Fruit fly (Drosophila melanogaster) whole organism, embryonic: ENCODE measurements around the gene CG5013.

Source experiments
- Abd-B ChIP-seq: fragments of 200-800 bp; sonication (Bioruptor generic); optimal IDR thresholded peaks from 2 replicates; lab custom pipeline; 2018; ENCODE audit warnings: missing biosample characterization, mild to moderate bottlenecking, missing genetic modification characterization, moderate library complexity
- Blimp-1 ChIP-seq: fragments of 200-800 bp; sonication (Bioruptor generic); optimal IDR thresholded peaks from 3 replicates; lab custom pipeline; 2018; ENCODE audit warnings: missing biosample characterization, missing genetic modification characterization, mild to moderate bottlenecking, moderate library complexity, missing genetic modification reagents
- BtbVII ChIP-seq: fragments of 200-800 bp; sonication (Bioruptor generic); optimal IDR thresholded peaks from 3 replicates; lab custom pipeline; 2017; ENCODE audit warnings: missing biosample characterization, mild to moderate bottlenecking, missing genetic modification characterization
- CG11504 ChIP-seq: fragments of 200-800 bp; sonication (Bioruptor generic); optimal IDR thresholded peaks from 3 replicates; lab custom pipeline; 2019; ENCODE audit warnings: missing biosample characterization, mild to moderate bottlenecking, missing genetic modification characterization, moderate library complexity
- CG11723 ChIP-seq: fragments of 200-800 bp; sonication (Bioruptor generic); optimal IDR thresholded peaks from 2 replicates; lab custom pipeline; 2017; ENCODE audit warnings: missing biosample characterization, mild to moderate bottlenecking, missing genetic modification characterization
- CG14050 ChIP-seq: fragments of 200-800 bp; sonication (Bioruptor generic); IDR thresholded peaks from 3 replicates; pipeline ENCODE4 v1.3.6; 2022; ENCODE audit warnings: missing biosample characterization, missing genetic modification characterization
- CG1602 ChIP-seq: fragments of 200-800 bp; sonication (Bioruptor generic); optimal IDR thresholded peaks from 3 replicates; lab custom pipeline; 2016; ENCODE audit warnings: missing biosample characterization, missing genetic modification characterization
- CG1603 ChIP-seq: fragments of 200-800 bp; sonication (Bioruptor generic); optimal IDR thresholded peaks from 2 replicates; lab custom pipeline; 2019; ENCODE audit warnings: missing biosample characterization, mild to moderate bottlenecking, missing genetic modification characterization, moderate library complexity
- CG1647 ChIP-seq: fragments of 200-800 bp; sonication (Bioruptor generic); optimal IDR thresholded peaks from 3 replicates; lab custom pipeline; 2016; ENCODE audit warnings: missing biosample characterization, missing genetic modification characterization
- CG18011 ChIP-seq: fragments of 200-800 bp; sonication (Bioruptor generic); optimal IDR thresholded peaks from 2 replicates; lab custom pipeline; 2017; ENCODE audit warnings: missing biosample characterization, missing genetic modification characterization, mild to moderate bottlenecking, moderate library complexity, missing genotype
- CG33213 ChIP-seq: fragments of 200-800 bp; sonication (Bioruptor generic); optimal IDR thresholded peaks from 3 replicates; lab custom pipeline; 2016; ENCODE audit warnings: missing biosample characterization, missing genetic modification characterization
- CG3847 ChIP-seq: fragments of 200-800 bp; sonication (Bioruptor generic); IDR thresholded peaks from 2 replicates; pipeline ENCODE4 v1.3.6; 2022; ENCODE audit warnings: missing biosample characterization, missing genetic modification characterization
- CG7357 ChIP-seq: fragments of 200-800 bp; sonication (Bioruptor generic); IDR thresholded peaks from 3 replicates; pipeline ENCODE4 v1.3.6; 2022; ENCODE audit warnings: missing biosample characterization, missing genetic modification characterization
- CG8478 ChIP-seq: fragments of >200 bp; optimal IDR thresholded peaks from 2 replicates; lab custom pipeline; 2018
- CG9609 ChIP-seq: fragments of 200-800 bp; sonication (Bioruptor generic); optimal IDR thresholded peaks from 3 replicates; lab custom pipeline; 2016; ENCODE audit warnings: missing biosample characterization, missing genetic modification characterization
- Doc2 ChIP-seq: fragments of 200-800 bp; sonication (Bioruptor generic); IDR thresholded peaks from 2 replicates; pipeline ENCODE4 v1.3.6; 2022; ENCODE audit warnings: missing biosample characterization, missing genetic modification characterization
- Gug ChIP-seq: fragments of 200-800 bp; sonication (Bioruptor generic); IDR thresholded peaks from 4 replicates; pipeline ENCODE4 v1.3.6; 2022; ENCODE audit warnings: missing biosample characterization, missing genetic modification characterization
- Hr3 ChIP-seq: fragments of 200-800 bp; sonication (Bioruptor generic); optimal IDR thresholded peaks from 3 replicates; lab custom pipeline; 2016; ENCODE audit warnings: missing biosample characterization, missing genetic modification characterization
- Lim3 ChIP-seq: fragments of 200-800 bp; sonication (Bioruptor generic); IDR thresholded peaks from 2 replicates; pipeline ENCODE4 v1.3.6; 2022; ENCODE audit warnings: missing biosample characterization, missing genetic modification characterization
- Med ChIP-seq: fragments of 200-800 bp; sonication (Bioruptor generic); peaks from one replicate; lab custom pipeline; 2016; ENCODE audit warnings: missing biosample characterization, missing genetic modification characterization, mild to moderate bottlenecking, inconsistent platforms, moderate library complexity
- Mes4 ChIP-seq: fragments of 200-800 bp; sonication (Bioruptor generic); optimal IDR thresholded peaks from 2 replicates; lab custom pipeline; 2016; ENCODE audit warnings: missing biosample characterization, missing genetic modification characterization
- Oli ChIP-seq: fragments of 200-800 bp; sonication (Bioruptor generic); optimal IDR thresholded peaks from 2 replicates; lab custom pipeline; 2018; ENCODE audit warnings: missing biosample characterization, mild to moderate bottlenecking, missing genetic modification characterization, moderate library complexity
- Ptx1 ChIP-seq: fragments of 200-800 bp; sonication (Bioruptor generic); IDR thresholded peaks from 2 replicates; pipeline ENCODE4 v1.3.6; 2022; ENCODE audit warnings: missing biosample characterization, missing genetic modification characterization
- Ravus ChIP-seq: fragments of 200-800 bp; sonication (Bioruptor generic); IDR thresholded peaks from 2 replicates; pipeline ENCODE4 v1.3.6; 2022; ENCODE audit warnings: missing biosample characterization, missing genetic modification characterization
- Scr ChIP-seq: fragments of 200-800 bp; sonication (Bioruptor generic); IDR thresholded peaks from 2 replicates; pipeline ENCODE4 v1.3.6; 2022; ENCODE audit warnings: missing biosample characterization, missing genetic modification characterization; ENCODE audit not compliant: partially characterized antibody
- Side ChIP-seq: fragments of 200-800 bp; sonication (Bioruptor generic); optimal IDR thresholded peaks from 2 replicates; lab custom pipeline; 2016; ENCODE audit warnings: missing biosample characterization, missing genetic modification characterization
- TFAM ChIP-seq: fragments of 200-800 bp; sonication (Bioruptor generic); optimal IDR thresholded peaks from 2 replicates; lab custom pipeline; 2017; ENCODE audit warnings: missing biosample characterization, missing genetic modification characterization, inconsistent platforms
- ap ChIP-seq: fragments of 200-800 bp; sonication (Bioruptor generic); IDR thresholded peaks from 2 replicates; pipeline ENCODE4 v1.3.6; 2022; ENCODE audit warnings: missing biosample characterization, missing genetic modification characterization
- cato ChIP-seq: fragments of 200-800 bp; sonication (Bioruptor generic); optimal IDR thresholded peaks from 2 replicates; lab custom pipeline; 2016; ENCODE audit warnings: missing biosample characterization, missing genetic modification characterization, borderline replicate concordance
- caup ChIP-seq: fragments of 200-800 bp; sonication (Bioruptor generic); optimal IDR thresholded peaks from 3 replicates; lab custom pipeline; 2017; ENCODE audit warnings: missing biosample characterization, mild to moderate bottlenecking, missing genetic modification characterization, moderate library complexity; ENCODE audit not compliant: severe bottlenecking
- corto ChIP-seq: fragments of 200-800 bp; sonication (Bioruptor generic); optimal IDR thresholded peaks from 2 replicates; lab custom pipeline; 2016; ENCODE audit warnings: missing biosample characterization, mild to moderate bottlenecking, missing genetic modification characterization, moderate library complexity
- crp ChIP-seq, 2 experiments: fragments of 200-800 bp; sonication (Bioruptor generic); optimal IDR thresholded peaks; 2 replicates in 1 of 2; 3 replicates in 1 of 2; lab custom pipeline; 2017; ENCODE audit warnings: missing biosample characterization in 2 of 2, missing genetic modification characterization in 2 of 2, mild to moderate bottlenecking in 1 of 2, moderate library complexity in 1 of 2
- da ChIP-seq: fragments of 200-800 bp; sonication (Bioruptor generic); optimal IDR thresholded peaks from 2 replicates; lab custom pipeline; 2016; ENCODE audit warnings: missing biosample characterization, missing genetic modification characterization
- dati ChIP-seq: fragments of 200-800 bp; sonication (Bioruptor generic); IDR thresholded peaks from 2 replicates; pipeline ENCODE4 v1.3.6; 2022; ENCODE audit warnings: missing biosample characterization, missing genetic modification characterization
- emc ChIP-seq: fragments of 200-800 bp; sonication (Bioruptor generic); optimal IDR thresholded peaks from 2 replicates; lab custom pipeline; 2016; ENCODE audit warnings: missing biosample characterization, missing genetic modification characterization
- fu2 ChIP-seq: fragments of 200-800 bp; sonication (Bioruptor generic); optimal IDR thresholded peaks from 2 replicates; lab custom pipeline; 2016; ENCODE audit warnings: missing biosample characterization, missing genetic modification characterization
- hkb ChIP-seq, 2 experiments: fragments of 200-800 bp in 1 of 2; fragments of >200 bp in 1 of 2; sonication (Bioruptor generic) in 1 of 2; IDR thresholded peaks in 1 of 2; optimal IDR thresholded peaks in 1 of 2; 2 replicates each; pipeline versions ENCODE4 v1.3.6 to Lab custom; 2017 to 2022; ENCODE audit warnings: missing biosample characterization in 1 of 2, missing genetic modification characterization in 1 of 2
- kni ChIP-seq: fragments of 200-800 bp; sonication (Bioruptor generic); optimal IDR thresholded peaks from 3 replicates; lab custom pipeline; 2017; ENCODE audit warnings: mild to moderate bottlenecking, missing biosample characterization, missing genetic modification reagents, missing genetic modification characterization
- maf-S ChIP-seq: fragments of 200-800 bp; sonication (Bioruptor generic); optimal IDR thresholded peaks from 2 replicates; lab custom pipeline; 2016; ENCODE audit warnings: missing biosample characterization, missing genetic modification characterization
- mld ChIP-seq: fragments of 200-800 bp; sonication (Bioruptor generic); IDR thresholded peaks from 3 replicates; pipeline ENCODE4 v1.3.6; 2022; ENCODE audit warnings: missing biosample characterization, missing genetic modification characterization; ENCODE audit not compliant: partially characterized antibody
- pita ChIP-seq: fragments of 200-800 bp; sonication (Bioruptor generic); optimal IDR thresholded peaks from 2 replicates; lab custom pipeline; 2017; ENCODE audit warnings: missing biosample characterization, mild to moderate bottlenecking, missing genetic modification characterization
- psq ChIP-seq: fragments of 200-800 bp; sonication (Bioruptor generic); optimal IDR thresholded peaks from 2 replicates; lab custom pipeline; 2017; ENCODE audit warnings: missing biosample characterization, missing genetic modification characterization
- ranshi ChIP-seq: fragments of 200-800 bp; sonication (Bioruptor generic); IDR thresholded peaks from 2 replicates; pipeline ENCODE4 v1.3.6; 2022; ENCODE audit warnings: missing biosample characterization, missing genetic modification characterization
- stc ChIP-seq: fragments of 200-800 bp; sonication (Bioruptor generic); IDR thresholded peaks from 2 replicates; pipeline ENCODE4 v1.3.6; 2022; ENCODE audit warnings: missing biosample characterization, missing genetic modification characterization
- stwl ChIP-seq: fragments of 200-800 bp; sonication (Bioruptor generic); optimal IDR thresholded peaks from 3 replicates; lab custom pipeline; 2018; ENCODE audit warnings: missing biosample characterization, mild to moderate bottlenecking, missing genetic modification characterization, moderate library complexity
- tll ChIP-seq, 2 experiments: fragments of 200-800 bp in 1 of 2; fragments of >200 bp in 1 of 2; sonication (Bioruptor generic) in 1 of 2; optimal IDR thresholded peaks; 2 replicates each; lab custom pipeline; 2017 to 2019; ENCODE audit warnings: missing biosample characterization in 2 of 2, missing genetic modification characterization in 2 of 2, mild to moderate bottlenecking in 1 of 2, moderate library complexity in 1 of 2
- tna ChIP-seq: fragments of 200-800 bp; sonication (Bioruptor generic); IDR thresholded peaks from 2 replicates; pipeline ENCODE4 v1.3.6; 2022; ENCODE audit warnings: missing biosample characterization, missing genetic modification characterization; ENCODE audit not compliant: partially characterized antibody
- tx ChIP-seq: fragments of 200-800 bp; sonication (Bioruptor generic); optimal IDR thresholded peaks from 2 replicates; lab custom pipeline; 2016; ENCODE audit warnings: missing biosample characterization, missing genetic modification characterization
- yki ChIP-seq: fragments of >200 bp; optimal IDR thresholded peaks from 3 replicates; lab custom pipeline; 2018

CG5013 gene

dm6 chr3R:16097661-16098329, 48.3 kb downstream of the CG5013 start (continued):
- TF ChIP-seq CG11504 (tag; lab: Kevin White, UChicago), result peak; percentile 86
- peak; percentile 93 for TF ChIP-seq CG1603 (tag; lab: Kevin White, UChicago)
- TF ChIP-seq Hr3, result peak; percentile 74
- peak; percentile 86 for TF ChIP-seq Blimp-1
- peak; percentile 65 for TF ChIP-seq CG1647
- TF ChIP-seq caup (GFP tag; lab: Kevin White, UChicago), result peak; percentile 23
- TF ChIP-seq Doc2 (GFP tag; lab: Robert Waterston, UW), result no peak
- no peak for TF ChIP-seq CG8478 (lab: Kevin White, UChicago)
- peak; percentile 46 for TF ChIP-seq CG11723 (GFP tag; lab: Kevin White, UChicago)
- TF ChIP-seq CG14050 (GFP tag; lab: Robert Waterston, UW), result peak; percentile 57
- TF ChIP-seq yki (lab: Kevin White, UChicago), result no peak
- TF ChIP-seq CG7357, result peak; percentile 79; the same call in 2 of the 3 replicates
- peak; percentile 67 for TF ChIP-seq maf-S (GFP tag; lab: Kevin White, UChicago)
- peak; percentile 92 for TF ChIP-seq Med
- no peak for TF ChIP-seq CG18011
- TF ChIP-seq emc, result peak; percentile 24
- TF ChIP-seq CG33213 (GFP tag; lab: Kevin White, UChicago), result peak; percentile 55
- peak; percentile 13 for TF ChIP-seq fu2 (GFP tag; lab: Kevin White, UChicago)
- peak; percentile 77 for TF ChIP-seq Oli (tag; lab: Kevin White, UChicago)
- peak; percentile 50 for TF ChIP-seq CG3847 (GFP tag; lab: Robert Waterston, UW)
- TF ChIP-seq tx (GFP tag; lab: Kevin White, UChicago), result peak; percentile 42
- peak; percentile 88 for TF ChIP-seq corto (GFP tag; lab: Kevin White, UChicago)
- TF ChIP-seq kni, result no peak
- peak; percentile 70 for TF ChIP-seq Abd-B
- peak; percentile 8 for TF ChIP-seq psq
- TF ChIP-seq TFAM (GFP tag; lab: Kevin White, UChicago), result peak; percentile 33
- TF ChIP-seq CG1602, result peak; percentile 79
- TF ChIP-seq dati (GFP tag; lab: Robert Waterston, UW), result peak; percentile 65; the same call in 1 of the 2 replicates
- TF ChIP-seq pita (GFP tag; lab: Kevin White, UChicago), result no peak
- peak in 1 of 2 experiments; percentile 34 for TF ChIP-seq tll (GFP tag; optimal IDR thresholded peaks at IDR 0.05; lab: Kevin White, UChicago)
- TF ChIP-seq da, result no peak
- peak; percentile 73 for TF ChIP-seq Side (GFP tag; lab: Kevin White, UChicago)
- peak; percentile 73; the same call in 1 of the 2 replicates for TF ChIP-seq ranshi (GFP tag; lab: Robert Waterston, UW)
- peak; percentile 47; the same call in 1 of the 2 replicates for TF ChIP-seq ap (GFP tag; lab: Robert Waterston, UW)
- no peak; the same call in 1 of the 2 replicates for TF ChIP-seq Ravus (GFP tag; lab: Robert Waterston, UW)
- TF ChIP-seq tna (GFP tag; lab: Robert Waterston, UW), result no peak
- TF ChIP-seq hkb (optimal IDR thresholded peaks at IDR 0.05; lab: Kevin White, UChicago), result no peak
- peak; percentile 84 for TF ChIP-seq hkb (GFP tag; IDR thresholded peaks at IDR 0.05; lab: Robert Waterston, UW)
- TF ChIP-seq stc (GFP tag; lab: Robert Waterston, UW), result peak; percentile 53
- no peak for TF ChIP-seq mld
- TF ChIP-seq CG9609 (GFP tag; lab: Kevin White, UChicago), result peak; percentile 64
- TF ChIP-seq Mes4, result peak; percentile 53
- TF ChIP-seq BtbVII (GFP tag; lab: Kevin White, UChicago), result no peak
- TF ChIP-seq Ptx1 (GFP tag; lab: Robert Waterston, UW), result peak; percentile 84
- TF ChIP-seq Scr, result no peak
- no peak for TF ChIP-seq crp (GFP tag; optimal IDR thresholded peaks at IDR 0.05; lab: Kevin White, UChicago)
- TF ChIP-seq Lim3 (GFP tag; lab: Robert Waterston, UW), result no peak
- peak; percentile 60 for TF ChIP-seq cato (GFP tag; lab: Kevin White, UChicago)
- TF ChIP-seq Gug (GFP tag; lab: Robert Waterston, UW), result peak; percentile 75
- TF ChIP-seq stwl (tag; lab: Kevin White, UChicago), result peak; percentile 43
